Fruit fly (Drosophila melanogaster) whole organism, embryonic: ENCODE results near the gene CG17996.

Experiments used
- Abd-B ChIP-seq: fragments of 200-800 bp; sonication (Bioruptor generic); optimal IDR thresholded peaks from 2 replicates; lab custom pipeline; 2018; ENCODE audit warnings: missing biosample characterization, mild to moderate bottlenecking, missing genetic modification characterization, moderate library complexity
- Asciz ChIP-seq: fragments of 200-800 bp; sonication (Bioruptor generic); optimal IDR thresholded peaks from 2 replicates; lab custom pipeline; 2017; ENCODE audit warnings: missing biosample characterization, mild to moderate bottlenecking, missing genetic modification characterization, missing genetic modification reagents
- Atf6 ChIP-seq: fragments of 200-800 bp; sonication (Bioruptor generic); IDR thresholded peaks from 2 replicates; pipeline ENCODE4 v1.3.6; 2022; ENCODE audit warnings: missing biosample characterization, missing genetic modification characterization
- CG10274 ChIP-seq: fragments of 200-800 bp; sonication (Bioruptor generic); optimal IDR thresholded peaks from 3 replicates; lab custom pipeline; 2017; ENCODE audit warnings: missing biosample characterization, mild to moderate bottlenecking, missing genetic modification characterization
- CG11093 ChIP-seq: fragments of 200-800 bp; sonication (Bioruptor generic); IDR thresholded peaks from 3 replicates; pipeline ENCODE4 v1.3.6; 2022; ENCODE audit warnings: missing biosample characterization, missing genetic modification characterization
- CG13123 ChIP-seq: fragments of 200-800 bp; sonication (Bioruptor generic); optimal IDR thresholded peaks from 2 replicates; lab custom pipeline; 2016; ENCODE audit warnings: missing biosample characterization, missing genetic modification characterization
- CG14667 ChIP-seq: fragments of 200-800 bp; sonication (Bioruptor generic); IDR thresholded peaks from 2 replicates; pipeline ENCODE4 v1.3.6; 2022; ENCODE audit warnings: missing biosample characterization, missing genetic modification characterization
- CG14965 ChIP-seq: fragments of 200-800 bp; sonication (Bioruptor generic); optimal IDR thresholded peaks from 2 replicates; lab custom pipeline; 2016; ENCODE audit warnings: missing biosample characterization, missing genetic modification characterization, borderline replicate concordance
- CG17186 ChIP-seq: fragments of 200-800 bp; sonication (Bioruptor generic); optimal IDR thresholded peaks from 3 replicates; lab custom pipeline; 2017; ENCODE audit warnings: missing biosample characterization, missing genetic modification reagents, missing genetic modification characterization
- CG2712 ChIP-seq: fragments of 200-800 bp; optimal IDR thresholded peaks from 3 replicates; lab custom pipeline; 2019; ENCODE audit warnings: missing biosample characterization, mild to moderate bottlenecking, missing genetic modification characterization, moderate library complexity
- CG31441 ChIP-seq: fragments of 200-800 bp; sonication (Bioruptor generic); IDR thresholded peaks from 2 replicates; pipeline ENCODE4 v1.3.6; 2022; ENCODE audit warnings: missing biosample characterization, missing genetic modification characterization
- CG32772 ChIP-seq: fragments of 200-800 bp; sonication (Bioruptor generic); IDR thresholded peaks from 2 replicates; pipeline ENCODE4 v1.3.6; 2022; ENCODE audit warnings: missing biosample characterization, missing genetic modification characterization
- CG3726 ChIP-seq: fragments of 200-800 bp; sonication (Bioruptor generic); IDR thresholded peaks from 3 replicates; pipeline ENCODE4, ENCODE4 v1.3.6; 2022; ENCODE audit warnings: missing biosample characterization, missing genetic modification characterization
- CG3995 ChIP-seq: fragments of 200-800 bp; sonication (Bioruptor generic); optimal IDR thresholded peaks from 3 replicates; lab custom pipeline; 2016; ENCODE audit warnings: missing biosample characterization, missing genetic modification characterization
- CG4820 ChIP-seq: fragments of 200-800 bp; sonication (Bioruptor generic); optimal IDR thresholded peaks from 3 replicates; lab custom pipeline; 2016; ENCODE audit warnings: missing biosample characterization, missing genetic modification characterization
- CG7839 ChIP-seq: fragments of 200-800 bp; sonication (Bioruptor generic); optimal IDR thresholded peaks from 3 replicates; lab custom pipeline; 2018; ENCODE audit warnings: missing biosample characterization, mild to moderate bottlenecking, missing genetic modification characterization, moderate library complexity
- CG8478 ChIP-seq: fragments of >200 bp; optimal IDR thresholded peaks from 2 replicates; lab custom pipeline; 2018
- CG9727 ChIP-seq: fragments of 200-800 bp; sonication (Bioruptor generic); optimal IDR thresholded peaks from 3 replicates; lab custom pipeline; 2017; ENCODE audit warnings: missing biosample characterization, mild to moderate bottlenecking, missing genetic modification characterization
- CG9817 ChIP-seq: fragments of 200-800 bp; sonication (Bioruptor generic); optimal IDR thresholded peaks from 2 replicates; lab custom pipeline; 2018; ENCODE audit warnings: missing biosample characterization, mild to moderate bottlenecking, missing genetic modification characterization, moderate library complexity
- CrebB ChIP-seq: fragments of 200-800 bp; sonication (Bioruptor generic); optimal IDR thresholded peaks from 3 replicates; lab custom pipeline; 2018; ENCODE audit warnings: missing biosample characterization, mild to moderate bottlenecking, missing genetic modification characterization
- Deaf1 ChIP-seq: fragments of 200-800 bp; optimal IDR thresholded peaks from 3 replicates; lab custom pipeline; 2019; ENCODE audit warnings: missing biosample characterization, mild to moderate bottlenecking, missing genetic modification characterization, moderate library complexity
- E2f1 ChIP-seq: fragments of 200-800 bp; sonication (Bioruptor generic); IDR thresholded peaks from 2 replicates; pipeline ENCODE4 v1.3.6; 2022; ENCODE audit warnings: missing biosample characterization, missing genetic modification characterization
- MTF-1 ChIP-seq: fragments of 200-800 bp; sonication (Bioruptor generic); optimal IDR thresholded peaks from 2 replicates; lab custom pipeline; 2018; ENCODE audit warnings: missing biosample characterization, mild to moderate bottlenecking, missing genetic modification characterization, borderline replicate concordance
- Nf-YA ChIP-seq: fragments of 200-800 bp; sonication (Bioruptor generic); IDR thresholded peaks from 2 replicates; pipeline ENCODE4 v1.3.6; 2022; ENCODE audit warnings: missing biosample characterization, missing genetic modification characterization
- Nf-YB ChIP-seq: fragments of 200-800 bp; sonication (Bioruptor generic); optimal IDR thresholded peaks from 3 replicates; lab custom pipeline; 2019; ENCODE audit warnings: missing biosample characterization, mild to moderate bottlenecking, missing genetic modification characterization, moderate library complexity
- Oli ChIP-seq: fragments of 200-800 bp; sonication (Bioruptor generic); optimal IDR thresholded peaks from 2 replicates; lab custom pipeline; 2018; ENCODE audit warnings: missing biosample characterization, mild to moderate bottlenecking, missing genetic modification characterization, moderate library complexity
- Rfx ChIP-seq: fragments of 200-800 bp; sonication (Bioruptor generic); IDR thresholded peaks from 2 replicates; pipeline ENCODE4 v1.3.6; 2022; ENCODE audit warnings: missing biosample characterization, missing genetic modification characterization
- Scr ChIP-seq: fragments of 200-800 bp; sonication (Bioruptor generic); IDR thresholded peaks from 2 replicates; pipeline ENCODE4 v1.3.6; 2022; ENCODE audit warnings: missing biosample characterization, missing genetic modification characterization; ENCODE audit not compliant: partially characterized antibody
- al ChIP-seq: fragments of 200-800 bp; sonication (Bioruptor generic); IDR thresholded peaks from 2 replicates; pipeline ENCODE4 v1.3.6; 2022; ENCODE audit warnings: missing biosample characterization, missing genetic modification characterization
- bab2 ChIP-seq: fragments of 200-800 bp; sonication (Bioruptor generic); optimal IDR thresholded peaks from 2 replicates; lab custom pipeline; 2016; ENCODE audit warnings: missing biosample characterization, missing genetic modification characterization
- da ChIP-seq: fragments of 200-800 bp; sonication (Bioruptor generic); optimal IDR thresholded peaks from 2 replicates; lab custom pipeline; 2016; ENCODE audit warnings: missing biosample characterization, missing genetic modification characterization
- exex ChIP-seq: fragments of 200-800 bp; sonication (Bioruptor generic); optimal IDR thresholded peaks from 4 replicates; lab custom pipeline; 2018; ENCODE audit warnings: missing biosample characterization, mild to moderate bottlenecking, missing genetic modification characterization, moderate library complexity
- fd3F ChIP-seq: fragments of 200-800 bp; sonication (Bioruptor generic); optimal IDR thresholded peaks from 2 replicates; lab custom pipeline; 2018; ENCODE audit warnings: missing biosample characterization, mild to moderate bottlenecking, missing genetic modification characterization, moderate library complexity
- gce ChIP-seq: fragments of 200-800 bp; sonication (Bioruptor generic); IDR thresholded peaks from 3 replicates; pipeline ENCODE4 v1.3.6; 2022; ENCODE audit warnings: missing biosample characterization, missing genetic modification characterization
- grau ChIP-seq: fragments of 200-800 bp; optimal IDR thresholded peaks from 3 replicates; lab custom pipeline; 2019; ENCODE audit warnings: missing biosample characterization, mild to moderate bottlenecking, missing genetic modification characterization, moderate library complexity
- her ChIP-seq: fragments of 200-800 bp; sonication (Bioruptor generic); optimal IDR thresholded peaks from 2 replicates; lab custom pipeline; 2016; ENCODE audit warnings: missing biosample characterization, missing genetic modification characterization
- ind ChIP-seq: fragments of 200-800 bp; sonication (Bioruptor generic); optimal IDR thresholded peaks from 3 replicates; lab custom pipeline; 2016; ENCODE audit warnings: missing biosample characterization, missing genetic modification characterization
- p53 ChIP-seq: fragments of 200-800 bp; sonication (Bioruptor generic); optimal IDR thresholded peaks from 2 replicates; lab custom pipeline; 2016; ENCODE audit warnings: missing biosample characterization, missing genetic modification characterization
- pan ChIP-seq, 4 experiments: fragments of >200 bp in 3 of 4; fragments of 200-800 bp in 1 of 4; sonication (Bioruptor generic) in 1 of 4; optimal IDR thresholded peaks in 3 of 4; IDR thresholded peaks in 1 of 4; 2 replicates each; pipeline versions ENCODE4 v1.3.6 to Lab custom; 2017 to 2022; ENCODE audit warnings: missing biosample characterization in 2 of 4, missing genetic modification characterization in 2 of 4, mixed read lengths in 1 of 4
- pum ChIP-seq: fragments of 200-800 bp; sonication (Bioruptor generic); optimal IDR thresholded peaks from 2 replicates; lab custom pipeline; 2016; ENCODE audit warnings: missing biosample characterization, missing genetic modification characterization
- repo ChIP-seq: fragments of 200-800 bp; sonication (Bioruptor generic); optimal IDR thresholded peaks from 2 replicates; lab custom pipeline; 2016; ENCODE audit warnings: missing biosample characterization, missing genetic modification characterization
- run ChIP-seq: fragments of 200-800 bp; sonication (Bioruptor generic); optimal IDR thresholded peaks from 3 replicates; lab custom pipeline; 2018; ENCODE audit warnings: missing biosample characterization, mild to moderate bottlenecking, missing genetic modification characterization
- salm ChIP-seq: fragments of 200-800 bp; sonication (Bioruptor generic); optimal IDR thresholded peaks from 2 replicates; lab custom pipeline; 2018; ENCODE audit warnings: missing biosample characterization, mild to moderate bottlenecking, missing genetic modification characterization
- sens ChIP-seq: fragments of 200-800 bp; sonication (Bioruptor generic); peaks from one replicate; lab custom pipeline; 2016; ENCODE audit warnings: missing biosample characterization, missing genetic modification characterization
- seq ChIP-seq: fragments of 200-800 bp; sonication (Bioruptor generic); IDR thresholded peaks from 2 replicates; pipeline ENCODE4 v1.3.6; 2022; ENCODE audit warnings: missing biosample characterization, missing genetic modification characterization
- shn ChIP-seq: fragments of 200-800 bp; sonication (Bioruptor generic); optimal IDR thresholded peaks from 3 replicates; lab custom pipeline; 2016; ENCODE audit warnings: missing biosample characterization, missing genetic modification characterization
- sr ChIP-seq: fragments of 200-800 bp; sonication (Bioruptor generic); IDR thresholded peaks from 3 replicates; pipeline ENCODE4 v1.3.6; 2022; ENCODE audit warnings: missing biosample characterization, missing genetic modification characterization
- tio ChIP-seq: fragments of 200-800 bp; sonication (Bioruptor generic); optimal IDR thresholded peaks from 2 replicates; lab custom pipeline; 2017; ENCODE audit warnings: missing biosample characterization, missing genetic modification characterization, inconsistent platforms
- zen2 ChIP-seq: fragments of 200-800 bp; sonication (Bioruptor generic); IDR thresholded peaks from 3 replicates; pipeline ENCODE4 v1.3.6; 2022; ENCODE audit warnings: missing biosample characterization, missing genetic modification characterization; ENCODE audit not compliant: partially characterized antibody

The CG17996 gene

DNA sequence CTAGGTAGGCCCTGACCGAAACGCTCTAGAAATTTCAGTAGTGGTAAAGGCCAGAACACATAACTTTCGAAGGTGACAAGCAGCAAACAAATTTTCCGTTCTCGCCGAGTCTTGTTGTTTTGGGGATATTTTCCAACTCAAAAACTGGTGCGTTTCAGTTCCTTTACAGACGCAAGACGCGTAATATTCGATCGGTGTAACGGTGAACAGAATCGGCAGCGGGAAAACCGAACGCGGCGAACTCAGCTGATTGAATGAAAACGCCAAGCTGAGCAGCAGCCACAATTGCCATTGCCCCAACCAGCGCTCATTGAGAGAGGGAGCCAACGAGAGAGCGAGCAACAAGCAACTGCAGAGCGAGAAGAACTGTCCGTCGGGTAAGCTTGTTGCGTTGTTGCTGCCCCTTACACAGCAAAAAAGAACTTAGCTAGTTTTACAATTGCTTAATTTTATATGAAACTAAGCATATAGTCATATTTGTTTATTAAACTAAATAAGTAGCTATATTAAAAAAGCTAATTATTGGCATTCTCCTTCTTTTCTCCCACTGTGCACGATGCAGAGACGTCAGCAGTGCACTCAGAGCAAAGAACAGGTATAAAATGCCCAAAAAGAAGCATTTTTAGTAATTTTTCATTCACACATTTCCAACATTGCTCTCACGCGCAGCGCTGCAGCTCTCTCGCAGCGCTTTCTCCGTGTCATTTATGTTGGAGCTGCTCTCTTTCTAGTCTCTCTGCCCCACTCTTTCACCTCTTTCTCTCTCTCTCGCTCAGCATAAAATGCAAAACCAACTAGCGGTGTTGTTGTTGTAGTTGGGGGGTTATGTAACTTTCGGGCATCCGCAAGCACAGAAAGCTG is 14.8 kb downstream of the CG17996 start, which contains the start of the genes Cyt-c-d and CG31808 (continued):
- TF ChIP-seq CG13123 (GFP tag; lab: Kevin White, UChicago) (peak; percentile 93), Abd-B (GFP tag; lab: Kevin White, UChicago) (peak; percentile 95), tio (GFP tag; lab: Kevin White, UChicago) (peak; percentile 96), da (peak; percentile 87), p53 (peak; percentile 56), CG10274 (GFP tag; lab: Kevin White, UChicago) (peak; percentile 81), MTF-1 (peak; percentile 86), CG4820 (peak; percentile 95), Asciz (GFP tag; lab: Kevin White, UChicago) (peak; percentile 98), Nf-YB (GFP tag; lab: Kevin White, UChicago) (peak; percentile 86), CrebB (tag; lab: Kevin White, UChicago) (peak; percentile 95), seq (GFP tag; lab: Robert Waterston, UW) (peak; percentile 98), bab2 (peak; percentile 92), her (GFP tag; lab: Kevin White, UChicago) (peak; percentile 80), Deaf1 (peak; percentile 83), exex (peak; percentile 76), fd3F (GFP tag; lab: Kevin White, UChicago) (peak; percentile 94), E2f1 (peak; percentile 97), CG2712 (tag; lab: Kevin White, UChicago) (peak; percentile 98), Scr (GFP tag; lab: Robert Waterston, UW) (no peak), CG3726 (peak; percentile 95; the same call in 1 of the 3 replicates), CG31441 (GFP tag; lab: Robert Waterston, UW) (peak; percentile 95), CG9817 (tag; lab: Kevin White, UChicago) (peak; percentile 92), Rfx (GFP tag; lab: Robert Waterston, UW) (peak; percentile 94), pum (GFP tag; lab: Kevin White, UChicago) (peak; percentile 90), pan (optimal IDR thresholded peaks at IDR 0.05; lab: Kevin White, UChicago) (no peak), pan (GFP tag; optimal IDR thresholded peaks at IDR 0.05 in 1 of 2, IDR thresholded peaks at IDR 0.05 in 1 of 2) (peak in 1 of 2 experiments; percentile 97), CG7839 (tag; lab: Kevin White, UChicago) (peak; percentile 97), salm (tag; lab: Kevin White, UChicago) (peak; percentile 98), CG11093 (GFP tag; lab: Robert Waterston, UW) (peak; percentile 97), ind (GFP tag; lab: Kevin White, UChicago) (peak; percentile 95), CG17186 (GFP tag; lab: Kevin White, UChicago) (peak; percentile 88), shn (peak; percentile 87), zen2 (GFP tag; lab: Robert Waterston, UW) (no peak; the same call in 2 of the 3 replicates), sens (GFP tag; lab: Kevin White, UChicago) (peak; percentile 100), CG14965 (GFP tag; lab: Kevin White, UChicago) (peak; percentile 58), CG8478 (lab: Kevin White, UChicago) (no peak), Oli (tag; lab: Kevin White, UChicago) (peak; percentile 98), CG14667 (GFP tag; lab: Robert Waterston, UW) (peak; percentile 96), grau (peak; percentile 96), Atf6 (GFP tag; lab: Robert Waterston, UW) (peak; percentile 96), repo (GFP tag; lab: Kevin White, UChicago) (peak; percentile 88), sr (GFP tag; lab: Robert Waterston, UW) (peak; percentile 87), Nf-YA (GFP tag; lab: Robert Waterston, UW) (peak; percentile 97), run (peak; percentile 96), CG3995 (peak; percentile 46), gce (GFP tag; lab: Robert Waterston, UW) (peak; percentile 97), CG9727 (GFP tag; lab: Kevin White, UChicago) (peak; percentile 94), al (peak; percentile 85), CG32772 (GFP tag; lab: Robert Waterston, UW) (peak; percentile 98)
